Fruit fly (Drosophila melanogaster) whole organism, embryonic: ENCODE measurements around the gene CG13380.

Experiments used
- CG12071 ChIP-seq: fragments of 200-800 bp; sonication (Bioruptor generic); optimal IDR thresholded peaks from 3 replicates; lab custom pipeline; 2018; ENCODE audit warnings: missing biosample characterization, mild to moderate bottlenecking, missing genetic modification characterization
- CG12744 ChIP-seq: fragments of 200-800 bp; sonication (Bioruptor generic); optimal IDR thresholded peaks from 2 replicates; lab custom pipeline; 2016; ENCODE audit warnings: missing biosample characterization, missing genetic modification characterization
- CG13287 ChIP-seq: fragments of 200-800 bp; sonication (Bioruptor generic); IDR thresholded peaks from 2 replicates; pipeline ENCODE4 v1.3.6; 2022; ENCODE audit warnings: missing biosample characterization, missing genetic modification characterization; ENCODE audit not compliant: partially characterized antibody
- CG1529 ChIP-seq: fragments of 200-800 bp; sonication (Bioruptor generic); optimal IDR thresholded peaks from 3 replicates; lab custom pipeline; 2018; ENCODE audit warnings: missing biosample characterization, missing genetic modification characterization
- CG16813 ChIP-seq: fragments of 200-800 bp; sonication (Bioruptor generic); IDR thresholded peaks from 3 replicates; pipeline ENCODE4 v1.3.6; 2022; ENCODE audit warnings: missing biosample characterization, missing genetic modification characterization; ENCODE audit not compliant: partially characterized antibody
- CG16815 ChIP-seq: fragments of 200-800 bp; sonication (Bioruptor generic); optimal IDR thresholded peaks from 3 replicates; lab custom pipeline; 2017; ENCODE audit warnings: missing biosample characterization, mild to moderate bottlenecking, missing genetic modification characterization
- CG30403 ChIP-seq: fragments of 200-800 bp; sonication (Bioruptor generic); optimal IDR thresholded peaks from 3 replicates; lab custom pipeline; 2016; ENCODE audit warnings: missing biosample characterization, missing genetic modification characterization
- CG4820 ChIP-seq: fragments of 200-800 bp; sonication (Bioruptor generic); optimal IDR thresholded peaks from 3 replicates; lab custom pipeline; 2016; ENCODE audit warnings: missing biosample characterization, missing genetic modification characterization
- CG6272 ChIP-seq: fragments of 200-800 bp; sonication (Bioruptor generic); IDR thresholded peaks from 2 replicates; pipeline ENCODE4 v1.3.6; 2022; ENCODE audit warnings: missing biosample characterization, missing genetic modification characterization
- CG7745 ChIP-seq: fragments of 200-800 bp; sonication (Bioruptor generic); optimal IDR thresholded peaks from 2 replicates; lab custom pipeline; 2018; ENCODE audit warnings: missing biosample characterization, mild to moderate bottlenecking, missing genetic modification characterization, moderate library complexity
- CG7928 ChIP-seq: fragments of 200-800 bp; sonication (Bioruptor generic); optimal IDR thresholded peaks from 2 replicates; lab custom pipeline; 2017; ENCODE audit warnings: missing biosample characterization, mild to moderate bottlenecking, missing genetic modification characterization
- CG7963 ChIP-seq: fragments of 200-800 bp; sonication (Bioruptor generic); IDR thresholded peaks from 3 replicates; pipeline ENCODE4 v1.3.6; 2022; ENCODE audit warnings: missing biosample characterization, missing genetic modification characterization; ENCODE audit not compliant: partially characterized antibody
- Dad ChIP-seq: fragments of 200-800 bp; sonication (Bioruptor generic); optimal IDR thresholded peaks from 3 replicates; lab custom pipeline; 2016; ENCODE audit warnings: missing biosample characterization, missing genetic modification characterization
- Dp ChIP-seq: fragments of 200-800 bp; sonication (Bioruptor generic); optimal IDR thresholded peaks from 2 replicates; lab custom pipeline; 2018; ENCODE audit warnings: missing biosample characterization, mild to moderate bottlenecking, missing genetic modification characterization, moderate library complexity
- HHEX ChIP-seq: fragments of 200-800 bp; sonication (Bioruptor generic); optimal IDR thresholded peaks from 3 replicates; lab custom pipeline; 2017; ENCODE audit warnings: missing biosample characterization, mild to moderate bottlenecking, missing genetic modification characterization, missing genetic modification reagents
- HLH4C ChIP-seq: fragments of 200-800 bp; sonication (Bioruptor generic); IDR thresholded peaks from 3 replicates; pipeline ENCODE4 v1.3.6; 2022; ENCODE audit warnings: missing biosample characterization, missing genetic modification characterization; ENCODE audit not compliant: partially characterized antibody
- NC2α ChIP-seq: fragments of 200-800 bp; sonication (Bioruptor generic); optimal IDR thresholded peaks from 2 replicates; lab custom pipeline; 2016; ENCODE audit warnings: missing biosample characterization, missing genetic modification characterization
- Opbp ChIP-seq: fragments of 200-800 bp; sonication (Bioruptor generic); IDR thresholded peaks from 3 replicates; pipeline ENCODE4 v1.3.6; 2022; ENCODE audit warnings: missing biosample characterization, missing genetic modification characterization; ENCODE audit not compliant: partially characterized antibody
- Optix ChIP-seq: fragments of 200-800 bp; sonication (Bioruptor generic); IDR thresholded peaks from 3 replicates; pipeline ENCODE4 v1.3.6; 2022; ENCODE audit warnings: missing biosample characterization, missing genetic modification characterization
- Poxn ChIP-seq: fragments of 200-800 bp; sonication (Bioruptor generic); IDR thresholded peaks from 2 replicates; pipeline ENCODE4 v1.3.6; 2022; ENCODE audit warnings: missing biosample characterization, missing genetic modification characterization
- Scr ChIP-seq: fragments of 200-800 bp; sonication (Bioruptor generic); IDR thresholded peaks from 2 replicates; pipeline ENCODE4 v1.3.6; 2022; ENCODE audit warnings: missing biosample characterization, missing genetic modification characterization; ENCODE audit not compliant: partially characterized antibody
- ab ChIP-seq: fragments of 200-800 bp; sonication (Bioruptor generic); optimal IDR thresholded peaks from 2 replicates; lab custom pipeline; 2016; ENCODE audit warnings: missing biosample characterization, missing genetic modification characterization
- aop ChIP-seq: fragments of 200-800 bp; sonication (Bioruptor generic); IDR thresholded peaks from 2 replicates; pipeline ENCODE4 v1.3.6; 2022; ENCODE audit warnings: missing biosample characterization, missing genetic modification characterization
- bbx ChIP-seq: fragments of 200-800 bp; sonication (Bioruptor generic); IDR thresholded peaks from 2 replicates; pipeline ENCODE4 v1.3.6; 2022; ENCODE audit warnings: missing biosample characterization, missing genetic modification characterization; ENCODE audit not compliant: partially characterized antibody
- cad ChIP-seq: fragments of >200 bp; optimal IDR thresholded peaks from 2 replicates; lab custom pipeline; 2017; ENCODE audit warnings: missing biosample characterization, missing genetic modification characterization
- chif ChIP-seq, 2 experiments: fragments of 200-800 bp; sonication (Bioruptor generic); optimal IDR thresholded peaks; 3 replicates each; lab custom pipeline; 2016; ENCODE audit warnings: missing biosample characterization in 2 of 2, missing genetic modification characterization in 2 of 2
- dpn ChIP-seq, 2 experiments: fragments of 200-800 bp; sonication (Bioruptor generic); optimal IDR thresholded peaks; 3 replicates each; lab custom pipeline; 2016; ENCODE audit warnings: missing biosample characterization in 2 of 2, missing genetic modification characterization in 2 of 2
- emc ChIP-seq: fragments of 200-800 bp; sonication (Bioruptor generic); optimal IDR thresholded peaks from 2 replicates; lab custom pipeline; 2016; ENCODE audit warnings: missing biosample characterization, missing genetic modification characterization
- en ChIP-seq: fragments of 200-800 bp; sonication (Bioruptor generic); optimal IDR thresholded peaks from 2 replicates; lab custom pipeline; 2016; ENCODE audit warnings: missing biosample characterization, missing genetic modification characterization
- gce ChIP-seq: fragments of 200-800 bp; sonication (Bioruptor generic); IDR thresholded peaks from 3 replicates; pipeline ENCODE4 v1.3.6; 2022; ENCODE audit warnings: missing biosample characterization, missing genetic modification characterization
- hbn ChIP-seq: fragments of 200-800 bp; sonication (Bioruptor generic); IDR thresholded peaks from 2 replicates; pipeline ENCODE4 v1.3.6; 2022; ENCODE audit warnings: missing biosample characterization, missing genetic modification characterization; ENCODE audit not compliant: partially characterized antibody
- lilli ChIP-seq: fragments of 200-800 bp; sonication (Bioruptor generic); optimal IDR thresholded peaks from 3 replicates; lab custom pipeline; 2016; ENCODE audit warnings: missing biosample characterization, missing genetic modification characterization
- nerfin-2 ChIP-seq: fragments of 200-800 bp; sonication (Bioruptor generic); IDR thresholded peaks from 2 replicates; pipeline ENCODE4 v1.3.6; 2022; ENCODE audit warnings: missing biosample characterization, missing genetic modification characterization; ENCODE audit not compliant: partially characterized antibody
- nom ChIP-seq: fragments of 200-800 bp; sonication (Bioruptor generic); optimal IDR thresholded peaks from 2 replicates; lab custom pipeline; 2017; ENCODE audit warnings: missing biosample characterization, missing genetic modification characterization, mild to moderate bottlenecking, moderate library complexity, missing genetic modification reagents
- odd ChIP-seq: fragments of 200-800 bp; sonication (Bioruptor generic); optimal IDR thresholded peaks from 2 replicates; lab custom pipeline; 2017; ENCODE audit warnings: missing biosample characterization, mild to moderate bottlenecking, missing genetic modification characterization
- org-1 ChIP-seq: fragments of 200-800 bp; sonication (Bioruptor generic); optimal IDR thresholded peaks from 2 replicates; lab custom pipeline; 2017; ENCODE audit warnings: missing biosample characterization, missing genetic modification characterization
- p53 ChIP-seq: fragments of 200-800 bp; sonication (Bioruptor generic); optimal IDR thresholded peaks from 2 replicates; lab custom pipeline; 2016; ENCODE audit warnings: missing biosample characterization, missing genetic modification characterization
- psq ChIP-seq: fragments of 200-800 bp; sonication (Bioruptor generic); optimal IDR thresholded peaks from 2 replicates; lab custom pipeline; 2017; ENCODE audit warnings: missing biosample characterization, missing genetic modification characterization
- seq ChIP-seq: fragments of 200-800 bp; sonication (Bioruptor generic); IDR thresholded peaks from 2 replicates; pipeline ENCODE4 v1.3.6; 2022; ENCODE audit warnings: missing biosample characterization, missing genetic modification characterization
- sna ChIP-seq: fragments of 200-800 bp; sonication (Bioruptor generic); IDR thresholded peaks from 2 replicates; pipeline ENCODE4 v1.3.6; 2022; ENCODE audit warnings: missing biosample characterization, missing genetic modification characterization; ENCODE audit not compliant: partially characterized antibody
- stwl ChIP-seq: fragments of 200-800 bp; sonication (Bioruptor generic); optimal IDR thresholded peaks from 3 replicates; lab custom pipeline; 2018; ENCODE audit warnings: missing biosample characterization, mild to moderate bottlenecking, missing genetic modification characterization, moderate library complexity
- tin ChIP-seq: fragments of 200-800 bp; sonication (Bioruptor generic); optimal IDR thresholded peaks from 3 replicates; lab custom pipeline; 2016; ENCODE audit warnings: missing biosample characterization, missing genetic modification characterization
- tna ChIP-seq: fragments of 200-800 bp; sonication (Bioruptor generic); IDR thresholded peaks from 2 replicates; pipeline ENCODE4 v1.3.6; 2022; ENCODE audit warnings: missing biosample characterization, missing genetic modification characterization; ENCODE audit not compliant: partially characterized antibody
- trh ChIP-seq: fragments of 200-800 bp; sonication (Bioruptor generic); optimal IDR thresholded peaks from 2 replicates; lab custom pipeline; 2016; ENCODE audit warnings: missing biosample characterization, missing genetic modification characterization
- vfl ChIP-seq: fragments of 200-800 bp; sonication (Bioruptor generic); optimal IDR thresholded peaks from 2 replicates; lab custom pipeline; 2016; ENCODE audit warnings: missing biosample characterization, missing genetic modification characterization
- zen ChIP-seq: fragments of 200-800 bp; sonication (Bioruptor generic); optimal IDR thresholded peaks from 3 replicates; lab custom pipeline; 2018; ENCODE audit warnings: missing biosample characterization, mild to moderate bottlenecking, missing genetic modification characterization, moderate library complexity
- zen2 ChIP-seq: fragments of 200-800 bp; sonication (Bioruptor generic); IDR thresholded peaks from 3 replicates; pipeline ENCODE4 v1.3.6; 2022; ENCODE audit warnings: missing biosample characterization, missing genetic modification characterization; ENCODE audit not compliant: partially characterized antibody
- zf30C ChIP-seq: fragments of 200-800 bp; sonication (Bioruptor generic); optimal IDR thresholded peaks from 3 replicates; lab custom pipeline; 2018; ENCODE audit warnings: missing biosample characterization, mild to moderate bottlenecking, missing genetic modification characterization
- zfh2 ChIP-seq: fragments of 200-800 bp; sonication (Bioruptor generic); optimal IDR thresholded peaks from 2 replicates; lab custom pipeline; 2016; ENCODE audit warnings: missing biosample characterization, missing genetic modification characterization

Gene CG13380

DNA sequence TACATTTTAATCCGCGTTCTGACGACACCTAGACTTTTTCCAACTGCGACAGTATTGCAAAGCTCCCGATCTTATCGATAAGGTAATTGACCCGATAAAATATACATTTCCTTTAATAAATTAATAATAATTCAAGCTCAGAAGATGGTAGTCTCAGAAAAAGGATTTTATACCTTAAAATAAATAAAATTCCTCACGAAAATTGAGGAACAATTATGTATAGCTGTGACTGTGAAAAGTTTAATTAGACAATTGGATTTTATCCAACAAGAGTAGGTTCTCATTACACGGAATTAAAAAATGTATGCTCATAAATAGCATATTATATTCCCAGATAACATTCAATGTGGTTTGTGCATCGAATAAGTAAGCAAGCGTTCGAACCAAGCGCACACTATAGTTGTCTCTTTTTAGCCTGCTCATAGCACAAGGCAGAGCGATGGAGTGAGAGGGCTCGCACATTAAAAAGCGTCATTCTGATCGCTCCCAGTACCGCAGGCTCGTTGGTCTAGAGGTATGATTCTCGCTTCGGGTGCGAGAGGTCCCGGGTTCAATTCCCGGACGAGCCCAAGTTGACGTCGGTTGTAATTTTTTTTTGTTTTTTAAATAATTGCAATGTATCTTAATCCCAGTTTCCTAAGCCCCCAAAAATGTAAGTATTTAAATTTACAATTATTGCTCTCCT, at the start of gene CG13380, which contains the start of gene CG4174:
Gene CG13380, minus strand, starts transcription at position 51 of the 685 bp plus-strand sequence.
Gene CG4174, minus strand, starts transcription at position 51 of the 685 bp plus-strand sequence.
- TF ChIP-seq hbn (GFP tag; lab: Robert Waterston, UW): peak; percentile 54
- TF ChIP-seq dpn (GFP tag; optimal IDR thresholded peaks at IDR 0.05; lab: Kevin White, UChicago): peak in 1 of 2 experiments; percentile 21
- peak; percentile 92 for TF ChIP-seq CG16813 (GFP tag; lab: Robert Waterston, UW)
- no peak for TF ChIP-seq HHEX
- TF ChIP-seq lilli: no peak
- TF ChIP-seq ab: no peak
- peak; percentile 93 for TF ChIP-seq bbx (GFP tag; lab: Robert Waterston, UW)
- TF ChIP-seq CG6272 (GFP tag; lab: Robert Waterston, UW): no peak
- TF ChIP-seq cad (GFP tag; lab: Kevin White, UChicago): peak; percentile 48
- TF ChIP-seq emc (GFP tag; lab: Kevin White, UChicago): no peak
- no peak for TF ChIP-seq NC2α (GFP tag; lab: Kevin White, UChicago)
- TF ChIP-seq p53 (GFP tag; lab: Kevin White, UChicago): peak; percentile 36
- TF ChIP-seq Dad (GFP tag; lab: Kevin White, UChicago): no peak
- TF ChIP-seq CG1529 (GFP tag; lab: Kevin White, UChicago): no peak
- TF ChIP-seq CG7745 (tag; lab: Kevin White, UChicago): no peak
- no peak for TF ChIP-seq trh (GFP tag; lab: Kevin White, UChicago)
- TF ChIP-seq zen2 (GFP tag; lab: Robert Waterston, UW): peak; percentile 87; the same call in 2 of the 3 replicates
- no peak for TF ChIP-seq psq
- TF ChIP-seq stwl (tag; lab: Kevin White, UChicago): peak; percentile 93
- peak; percentile 46; the same call in 1 of the 2 replicates for TF ChIP-seq aop (GFP tag; lab: Robert Waterston, UW)
- no peak for TF ChIP-seq CG12071 (GFP tag; lab: Kevin White, UChicago)
- TF ChIP-seq nerfin-2 (GFP tag; lab: Robert Waterston, UW): peak; percentile 95
- TF ChIP-seq CG7963 (GFP tag; lab: Robert Waterston, UW): peak; percentile 95
- TF ChIP-seq CG30403: no peak
- peak; percentile 92 for TF ChIP-seq tna (GFP tag; lab: Robert Waterston, UW)
- TF ChIP-seq seq (GFP tag; lab: Robert Waterston, UW): 0 out of 2 replicates have a peak, but pooled peaks have one; percentile 32
- TF ChIP-seq CG13287 (GFP tag; lab: Robert Waterston, UW): peak; percentile 69
- TF ChIP-seq nom (GFP tag; lab: Kevin White, UChicago): no peak
- no peak for TF ChIP-seq Poxn (GFP tag; lab: Robert Waterston, UW)
- peak; percentile 73 for TF ChIP-seq Scr (GFP tag; lab: Robert Waterston, UW)
- peak; percentile 85 for TF ChIP-seq HLH4C (GFP tag; lab: Robert Waterston, UW)
- TF ChIP-seq vfl: no peak
- peak; percentile 93 for TF ChIP-seq Opbp (GFP tag; lab: Robert Waterston, UW)
- TF ChIP-seq CG4820 (GFP tag; lab: Kevin White, UChicago): no peak
- TF ChIP-seq chif (GFP tag; optimal IDR thresholded peaks at IDR 0.05; lab: Kevin White, UChicago): peak in 1 of 2 experiments; percentile 20
- TF ChIP-seq gce: no peak
- peak; percentile 5 for TF ChIP-seq Dp (GFP tag; lab: Kevin White, UChicago)
- no peak for TF ChIP-seq odd
- no peak for TF ChIP-seq CG7928
- TF ChIP-seq CG12744 (GFP tag; lab: Kevin White, UChicago): peak; percentile 12
- TF ChIP-seq zf30C (GFP tag; lab: Kevin White, UChicago): no peak
- no peak for TF ChIP-seq tin
- TF ChIP-seq zfh2 (GFP tag; lab: Kevin White, UChicago): no peak
- no peak for TF ChIP-seq org-1 (GFP tag; lab: Kevin White, UChicago)
- no peak for TF ChIP-seq en
- peak; percentile 56; the same call in 1 of the 2 replicates for TF ChIP-seq sna
- TF ChIP-seq zen: peak; percentile 90
- no peak for TF ChIP-seq Optix (GFP tag; lab: Robert Waterston, UW)
- no peak for TF ChIP-seq CG16815
